Worm (Caenorhabditis elegans): ENCODE measurements around the gene C05E11.2.

DNA sequence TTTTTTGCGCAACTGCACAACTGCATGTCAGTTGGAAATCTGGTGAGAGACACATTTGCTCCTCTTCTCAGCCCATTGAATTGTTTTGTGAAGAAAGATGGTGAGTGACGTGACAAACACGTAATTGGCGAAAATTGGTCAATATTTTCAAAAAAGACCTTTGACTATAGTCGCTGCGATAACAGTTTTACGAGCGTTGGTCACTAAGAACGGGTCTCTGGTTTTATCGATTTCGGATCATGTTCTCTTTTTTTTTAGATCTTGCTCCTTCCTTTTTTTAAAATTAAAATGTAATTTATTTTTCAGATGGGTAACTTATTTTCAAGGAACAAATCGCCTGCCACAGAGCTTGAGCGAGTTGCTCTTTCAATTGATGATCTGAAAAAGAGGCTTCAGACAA is 1.7 kb downstream of the C05E11.2 start, which contains the start of gene lnp-1:
- TF ChIP-seq grh-1 (GFP tag; IDR thresholded peaks at IDR 0.05) (no peak), ama-1 (optimal IDR thresholded peaks at IDR 0.05) (no peak), nhr-77 (tag; optimal IDR thresholded peaks at IDR 0.05) (no peak), lin-35 (GFP tag; optimal IDR thresholded peaks at IDR 0.05) (no peak), blmp-1 (tag; optimal IDR thresholded peaks at IDR 0.05) (no peak)

Measured in whole organism, L1 larva.